Fruit fly (Drosophila melanogaster): Measurements from ENCODE around the gene RpS3A.

Gene RpS3A

dm6 chr4:68949-69742, 2.1 kb upstream of the RpS3A start, which contains the start of gene pan (continued):
- TF ChIP-seq nerfin-1 (tag; optimal IDR thresholded peaks at IDR 0.05) (no peak), CG32532 (GFP tag; IDR thresholded peaks at IDR 0.05) (no peak), crc (GFP tag; optimal IDR thresholded peaks at IDR 0.05) (no peak), sisA (GFP tag; IDR thresholded peaks at IDR 0.05) (no peak), mld (GFP tag; IDR thresholded peaks at IDR 0.05; ENCODE audit: partially characterized antibody) (no peak; the same call in 1 of the 3 replicates), CG7556 (GFP tag; optimal IDR thresholded peaks at IDR 0.05) (no peak), eve (GFP tag; optimal IDR thresholded peaks at IDR 0.05) (peak in 1 of 2 experiments; percentile 56), CG9876 (GFP tag; optimal IDR thresholded peaks at IDR 0.05) (no peak), CG14667 (GFP tag; IDR thresholded peaks at IDR 0.05) (no peak), CTCF (GFP tag; optimal IDR thresholded peaks at IDR 0.05) (peak; percentile 75), yki (optimal IDR thresholded peaks at IDR 0.05) (no peak), kah (GFP tag; optimal IDR thresholded peaks at IDR 0.05) (no peak), CG2120 (GFP tag; optimal IDR thresholded peaks at IDR 0.05) (no peak), CG31441 (GFP tag; IDR thresholded peaks at IDR 0.05) (no peak), CG17328 (GFP tag; IDR thresholded peaks at IDR 0.05) (no peak), CG17361 (GFP tag; IDR thresholded peaks at IDR 0.05) (no peak), CG32772 (GFP tag; IDR thresholded peaks at IDR 0.05) (no peak), p53 (GFP tag; optimal IDR thresholded peaks at IDR 0.05) (no peak), Dad (GFP tag; optimal IDR thresholded peaks at IDR 0.05) (no peak), jing (GFP tag; optimal IDR thresholded peaks at IDR 0.05) (no peak), abd-A (tag; optimal IDR thresholded peaks at IDR 0.05) (no peak), CG14965 (GFP tag; optimal IDR thresholded peaks at IDR 0.05; ENCODE audit: borderline replicate concordance) (no peak), CG14014 (GFP tag; IDR thresholded peaks at IDR 0.05) (no peak), CG3281 (GFP tag; optimal IDR thresholded peaks at IDR 0.05) (no peak), CkIIα-i1 (GFP tag; IDR thresholded peaks at IDR 0.05) (no peak), CG31224 (GFP tag; IDR thresholded peaks at IDR 0.05) (no peak), Oaz (GFP tag; IDR thresholded peaks at IDR 0.05) (no peak), trem (tag; optimal IDR thresholded peaks at IDR 0.05) (peak; percentile 77), CG6272 (GFP tag; IDR thresholded peaks at IDR 0.05) (no peak), sima (GFP tag; optimal IDR thresholded peaks at IDR 0.05) (no peak), ham (GFP tag; IDR thresholded peaks at IDR 0.05) (no peak), CG18599 (GFP tag; optimal IDR thresholded peaks at IDR 0.05) (no peak), CG10543 (GFP tag; optimal IDR thresholded peaks at IDR 0.05) (peak; percentile 53), gcm2 (GFP tag; optimal IDR thresholded peaks at IDR 0.05) (no peak), lola (GFP tag; optimal IDR thresholded peaks at IDR 0.05) (no peak), odd (GFP tag; optimal IDR thresholded peaks at IDR 0.05) (peak; percentile 45), CG43689 (GFP tag; IDR thresholded peaks at IDR 0.05) (no peak), CG31365 (tag; optimal IDR thresholded peaks at IDR 0.05) (no peak), CG6175 (GFP tag; IDR thresholded peaks at IDR 0.05) (no peak), CG2875 (GFP tag; optimal IDR thresholded peaks at IDR 0.05) (no peak), CG11456 (GFP tag; IDR thresholded peaks at IDR 0.05) (no peak), Hand (GFP tag; optimal IDR thresholded peaks at IDR 0.05) (no peak), ara (GFP tag; IDR thresholded peaks at IDR 0.05) (no peak), CG13424 (tag; optimal IDR thresholded peaks at IDR 0.05) (no peak), wek (GFP tag; optimal IDR thresholded peaks at IDR 0.05) (peak; percentile 20), CG3838 (GFP tag; optimal IDR thresholded peaks at IDR 0.05) (no peak), zf30C (GFP tag; optimal IDR thresholded peaks at IDR 0.05) (no peak), pita (GFP tag; optimal IDR thresholded peaks at IDR 0.05) (peak; percentile 83), Xrp1 (GFP tag; IDR thresholded peaks at IDR 0.05) (no peak), insv (GFP tag; optimal IDR thresholded peaks at IDR 0.05) (peak in 1 of 2 experiments; percentile 32), gcm (GFP tag; optimal IDR thresholded peaks at IDR 0.05) (peak; percentile 7)

All from whole organism, embryonic.